Worm (Caenorhabditis elegans) whole organism, L2 larva: ENCODE data around the gene pifk-1.

Experiments used
- F13H6.1 ChIP-seq: sonication (generic microtip); optimal IDR thresholded peaks from 2 replicates; lab custom pipeline; 2016; ENCODE audit warnings: missing genetic modification characterization, missing compliant biosample characterization
- R02D3.7 ChIP-seq: fragments of 150-350 bp; optimal IDR thresholded peaks from 2 replicates; lab custom pipeline; 2014; ENCODE audit warnings: missing biosample characterization, missing genetic modification characterization
- alr-1 ChIP-seq: fragments of 150-350 bp; optimal IDR thresholded peaks from 2 replicates; lab custom pipeline; 2014; ENCODE audit warnings: missing biosample characterization, missing genetic modification characterization
- ama-1 ChIP-seq: fragments of 150-350 bp; optimal IDR thresholded peaks from 2 replicates; lab custom pipeline; 2018; ENCODE audit warnings: inconsistent platforms
- blmp-1 ChIP-seq: sonication (generic microtip); optimal IDR thresholded peaks from 2 replicates; lab custom pipeline; 2017; ENCODE audit warnings: missing genetic modification characterization, mild to moderate bottlenecking, missing compliant biosample characterization, antibody characterized with exemption, moderate library complexity; ENCODE audit not compliant: insufficient read depth
- ceh-16 ChIP-seq: fragments of 150-350 bp; optimal IDR thresholded peaks from 2 replicates; lab custom pipeline; 2014; ENCODE audit warnings: missing biosample characterization, missing genetic modification characterization
- fos-1 ChIP-seq: fragments of 150-350 bp; optimal IDR thresholded peaks from 2 replicates; lab custom pipeline; 2014; ENCODE audit warnings: missing biosample characterization, missing genetic modification characterization
- lin-13 ChIP-seq: fragments of 150-350 bp; optimal IDR thresholded peaks from 2 replicates; lab custom pipeline; 2014; ENCODE audit warnings: missing biosample characterization, missing genetic modification reagents, missing genetic modification characterization
- lsy-2 ChIP-seq, 2 experiments: fragments of 150-350 bp in 1 of 2; sonication (generic microtip) in 1 of 2; optimal IDR thresholded peaks; 2 replicates each; lab custom pipeline; 2014 to 2017; ENCODE audit warnings: missing biosample characterization in 2 of 2, missing genetic modification characterization in 2 of 2
- nhr-237 ChIP-seq: fragments of 150-350 bp; optimal IDR thresholded peaks from 2 replicates; lab custom pipeline; 2014; ENCODE audit warnings: missing biosample characterization, missing genetic modification characterization
- skn-1 ChIP-seq: sonication (generic microtip); optimal IDR thresholded peaks from 2 replicates; lab custom pipeline; 2017; ENCODE audit warnings: missing biosample characterization, missing genetic modification characterization
- unc-55 ChIP-seq: fragments of 150-350 bp; sonication (generic microtip); optimal IDR thresholded peaks from 3 replicates; lab custom pipeline; 2014; ENCODE audit warnings: missing biosample characterization, missing genetic modification reagents, missing genetic modification characterization
- unc-62 ChIP-seq: fragments of 150-350 bp; optimal IDR thresholded peaks from 2 replicates; lab custom pipeline; 2014; ENCODE audit warnings: missing biosample characterization, missing genetic modification reagents, missing genetic modification characterization
- zag-1 ChIP-seq: fragments of 150-350 bp; optimal IDR thresholded peaks from 2 replicates; lab custom pipeline; 2014; ENCODE audit warnings: missing biosample characterization, missing genetic modification characterization

ce11 chrX:948783-949182 is 24.5 kb upstream of the pifk-1 start, which contains the start of gene sms-2:
- no peak for TF ChIP-seq skn-1
- TF ChIP-seq fos-1 (tag; lab: Kevin White, UChicago): no peak
- TF ChIP-seq lsy-2 (tag; optimal IDR thresholded peaks at IDR 0.05; lab: Kevin White, UChicago): no peak
- no peak for TF ChIP-seq ama-1
- no peak for TF ChIP-seq zag-1 (tag; lab: Kevin White, UChicago)
- TF ChIP-seq unc-55 (GFP tag; lab: Kevin White, UChicago): no peak
- no peak for TF ChIP-seq unc-62 (GFP tag; lab: Kevin White, UChicago)
- TF ChIP-seq ceh-16 (tag; lab: Kevin White, UChicago): no peak
- TF ChIP-seq F13H6.1: no peak
- no peak for TF ChIP-seq alr-1 (tag; lab: Kevin White, UChicago)
- no peak for TF ChIP-seq lin-13 (GFP tag; lab: Kevin White, UChicago)
- no peak for TF ChIP-seq nhr-237 (tag; lab: Kevin White, UChicago)
- no peak for TF ChIP-seq R02D3.7 (tag; lab: Kevin White, UChicago)
- no peak for TF ChIP-seq blmp-1 (tag; lab: Kevin White, UChicago)
